Worm (Caenorhabditis elegans) whole organism, L2 larva: ENCODE results near the gene pgp-8.

Experiments
- C34F6.9 ChIP-seq: fragments of 150-350 bp; optimal IDR thresholded peaks from 2 replicates; lab custom pipeline; 2014; ENCODE audit warnings: missing biosample characterization, missing genetic modification characterization
- F13H6.1 ChIP-seq: sonication (generic microtip); optimal IDR thresholded peaks from 2 replicates; lab custom pipeline; 2016; ENCODE audit warnings: missing genetic modification characterization, missing compliant biosample characterization
- R02D3.7 ChIP-seq: fragments of 150-350 bp; optimal IDR thresholded peaks from 2 replicates; lab custom pipeline; 2014; ENCODE audit warnings: missing biosample characterization, missing genetic modification characterization
- Y55F3AM.14 ChIP-seq: fragments of 200-800 bp; sonication (Bioruptor generic); optimal IDR thresholded peaks from 2 replicates; lab custom pipeline; 2018; ENCODE audit warnings: mild to moderate bottlenecking, missing genetic modification characterization, missing compliant biosample characterization
- ZK546.5 ChIP-seq: sonication (generic microtip); optimal IDR thresholded peaks from 2 replicates; lab custom pipeline; 2017; ENCODE audit warnings: missing biosample characterization, missing genetic modification characterization
- alr-1 ChIP-seq: fragments of 150-350 bp; optimal IDR thresholded peaks from 2 replicates; lab custom pipeline; 2014; ENCODE audit warnings: missing biosample characterization, missing genetic modification characterization
- aly-2 ChIP-seq: fragments of 150-350 bp; optimal IDR thresholded peaks from 2 replicates; lab custom pipeline; 2014; ENCODE audit warnings: missing biosample characterization, missing genetic modification characterization
- ceh-16 ChIP-seq: fragments of 150-350 bp; optimal IDR thresholded peaks from 2 replicates; lab custom pipeline; 2014; ENCODE audit warnings: missing biosample characterization, missing genetic modification characterization
- ceh-82 ChIP-seq: fragments of 150-350 bp; optimal IDR thresholded peaks from 2 replicates; lab custom pipeline; 2014; ENCODE audit warnings: missing biosample characterization, missing genetic modification characterization
- crh-2 ChIP-seq: sonication (generic microtip); optimal IDR thresholded peaks from 2 replicates; lab custom pipeline; 2017; ENCODE audit warnings: missing biosample characterization, missing genetic modification characterization
- dmd-4 ChIP-seq: sonication (generic microtip); optimal IDR thresholded peaks from 2 replicates; lab custom pipeline; 2017; ENCODE audit warnings: missing biosample characterization, missing genetic modification characterization
- egl-27 ChIP-seq: sonication (generic microtip); optimal IDR thresholded peaks from 3 replicates; lab custom pipeline; 2017; ENCODE audit warnings: missing biosample characterization, missing genetic modification reagents, missing genetic modification characterization
- elt-3 ChIP-seq: sonication (generic microtip); optimal IDR thresholded peaks from 2 replicates; lab custom pipeline; 2017; ENCODE audit warnings: missing biosample characterization, missing genetic modification characterization
- fos-1 ChIP-seq: fragments of 150-350 bp; optimal IDR thresholded peaks from 2 replicates; lab custom pipeline; 2014; ENCODE audit warnings: missing biosample characterization, missing genetic modification characterization
- lin-11 ChIP-seq: fragments of 150-350 bp; sonication (generic microtip); optimal IDR thresholded peaks from 2 replicates; lab custom pipeline; 2014; ENCODE audit warnings: missing biosample characterization, missing genetic modification characterization, inconsistent platforms, mixed read lengths
- lin-13 ChIP-seq: fragments of 150-350 bp; optimal IDR thresholded peaks from 2 replicates; lab custom pipeline; 2014; ENCODE audit warnings: missing biosample characterization, missing genetic modification reagents, missing genetic modification characterization
- lin-39 ChIP-seq: fragments of 150-350 bp; optimal IDR thresholded peaks from 2 replicates; lab custom pipeline; 2014; ENCODE audit warnings: missing biosample characterization, missing genetic modification reagents, missing genetic modification characterization
- lsy-2 ChIP-seq, 2 experiments: fragments of 150-350 bp in 1 of 2; sonication (generic microtip) in 1 of 2; optimal IDR thresholded peaks; 2 replicates each; lab custom pipeline; 2014 to 2017; ENCODE audit warnings: missing biosample characterization in 2 of 2, missing genetic modification characterization in 2 of 2
- mab-5 ChIP-seq: fragments of 150-350 bp; optimal IDR thresholded peaks from 2 replicates; lab custom pipeline; 2014; ENCODE audit warnings: missing biosample characterization, missing genetic modification characterization
- mbf-1 ChIP-seq: sonication (generic microtip); optimal IDR thresholded peaks from 2 replicates; lab custom pipeline; 2017; ENCODE audit warnings: missing biosample characterization, missing genetic modification characterization
- mdl-1 ChIP-seq, 2 experiments: fragments of 150-350 bp in 1 of 2; sonication (generic microtip) in 1 of 2; optimal IDR thresholded peaks; 2 replicates each; lab custom pipeline; 2017; ENCODE audit warnings: missing biosample characterization in 2 of 2, missing genetic modification characterization in 2 of 2
- nhr-10 ChIP-seq: sonication (generic microtip); optimal IDR thresholded peaks from 2 replicates; lab custom pipeline; 2017; ENCODE audit warnings: missing biosample characterization, missing genetic modification characterization
- nhr-11 ChIP-seq: fragments of 150-350 bp; optimal IDR thresholded peaks from 2 replicates; lab custom pipeline; 2014; ENCODE audit warnings: missing biosample characterization, missing genetic modification characterization
- nhr-12 ChIP-seq: fragments of 150-350 bp; optimal IDR thresholded peaks from 2 replicates; lab custom pipeline; 2014; ENCODE audit warnings: missing biosample characterization, missing genetic modification characterization
- nhr-129 ChIP-seq: fragments of 150-350 bp; optimal IDR thresholded peaks from 2 replicates; lab custom pipeline; 2014; ENCODE audit warnings: missing biosample characterization, missing genetic modification characterization
- nhr-21 ChIP-seq: fragments of 150-350 bp; optimal IDR thresholded peaks from 2 replicates; lab custom pipeline; 2014; ENCODE audit warnings: missing biosample characterization, missing genetic modification characterization
- nhr-237 ChIP-seq: fragments of 150-350 bp; optimal IDR thresholded peaks from 2 replicates; lab custom pipeline; 2014; ENCODE audit warnings: missing biosample characterization, missing genetic modification characterization
- nhr-25 ChIP-seq: fragments of 150-350 bp; sonication (generic microtip); optimal IDR thresholded peaks from 3 replicates; lab custom pipeline; 2014; ENCODE audit warnings: missing biosample characterization, missing genetic modification characterization
- nhr-6 ChIP-seq: fragments of 150-350 bp; optimal IDR thresholded peaks from 2 replicates; lab custom pipeline; 2014; ENCODE audit warnings: missing biosample characterization, missing genetic modification characterization
- nhr-77 ChIP-seq: fragments of 150-350 bp; optimal IDR thresholded peaks from 2 replicates; lab custom pipeline; 2014; ENCODE audit warnings: missing biosample characterization, missing genetic modification characterization
- peb-1 ChIP-seq: fragments of 150-350 bp; optimal IDR thresholded peaks from 2 replicates; lab custom pipeline; 2014; ENCODE audit warnings: missing biosample characterization, missing genetic modification characterization
- sem-4 ChIP-seq: fragments of 150-350 bp; optimal IDR thresholded peaks from 2 replicates; lab custom pipeline; 2014; ENCODE audit warnings: missing biosample characterization, missing genetic modification reagents, missing genetic modification characterization
- skn-1 ChIP-seq: sonication (generic microtip); optimal IDR thresholded peaks from 2 replicates; lab custom pipeline; 2017; ENCODE audit warnings: missing biosample characterization, missing genetic modification characterization
- sma-3 ChIP-seq: sonication (generic microtip); optimal IDR thresholded peaks from 2 replicates; lab custom pipeline; 2016; ENCODE audit warnings: missing genetic modification reagents, missing genetic modification characterization, missing compliant biosample characterization
- sma-9 ChIP-seq, 2 experiments: fragments of 150-350 bp in 1 of 2; sonication (generic microtip) in 1 of 2; optimal IDR thresholded peaks; 2 replicates each; lab custom pipeline; 2014 to 2016; ENCODE audit warnings: missing genetic modification characterization in 2 of 2, mild to moderate bottlenecking in 1 of 2, missing biosample characterization in 1 of 2, missing compliant biosample characterization in 1 of 2, missing genetic modification reagents in 1 of 2, moderate library complexity in 1 of 2
- snpc-4 ChIP-seq: fragments of 150-350 bp; optimal IDR thresholded peaks from 2 replicates; lab custom pipeline; 2014; ENCODE audit warnings: missing biosample characterization, missing genetic modification characterization
- unc-39 ChIP-seq: fragments of 150-350 bp; optimal IDR thresholded peaks from 2 replicates; lab custom pipeline; 2014; ENCODE audit warnings: missing biosample characterization, missing genetic modification characterization
- unc-55 ChIP-seq: fragments of 150-350 bp; sonication (generic microtip); optimal IDR thresholded peaks from 3 replicates; lab custom pipeline; 2014; ENCODE audit warnings: missing biosample characterization, missing genetic modification reagents, missing genetic modification characterization
- unc-62 ChIP-seq: fragments of 150-350 bp; optimal IDR thresholded peaks from 2 replicates; lab custom pipeline; 2014; ENCODE audit warnings: missing biosample characterization, missing genetic modification reagents, missing genetic modification characterization
- ztf-1 ChIP-seq: fragments of 200-800 bp; sonication (Bioruptor generic); conservative IDR thresholded peaks from 2 replicates; pipeline ENCODE4 v1.3.6; 2022; ENCODE audit warnings: missing genetic modification characterization, missing compliant biosample characterization
- ztf-11 ChIP-seq: sonication (generic microtip); optimal IDR thresholded peaks from 2 replicates; lab custom pipeline; 2017; ENCODE audit warnings: missing biosample characterization, missing genetic modification characterization
- ztf-4 ChIP-seq: fragments of 150-350 bp; optimal IDR thresholded peaks from 2 replicates; lab custom pipeline; 2014; ENCODE audit warnings: missing biosample characterization, missing genetic modification characterization

pgp-8 gene

DNA sequence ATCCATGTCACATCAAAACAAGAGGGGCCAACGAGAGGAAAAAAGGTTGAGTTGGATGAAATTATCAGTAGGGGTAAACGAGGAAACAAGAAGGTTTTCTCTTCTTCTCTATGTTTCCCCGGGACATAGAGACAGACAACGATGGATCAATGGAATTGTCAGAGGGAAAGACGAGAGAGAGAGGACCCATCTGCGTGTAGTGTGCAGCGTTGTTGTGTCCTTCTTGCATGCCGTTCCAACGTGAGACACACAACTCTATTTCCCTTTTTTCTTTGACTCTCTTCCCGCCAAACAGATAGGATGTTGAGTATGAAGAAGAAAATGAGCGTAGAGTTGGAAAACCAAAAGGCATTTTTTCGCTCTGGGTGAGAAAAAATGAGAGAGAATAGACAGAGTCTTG is 36.7 kb upstream of the pgp-8 start (continued):
- TF ChIP-seq Y55F3AM.14 (no peak), skn-1 (tag; lab: Kevin White, UChicago) (no peak), nhr-21 (tag; lab: Kevin White, UChicago) (peak; percentile 66), nhr-10 (no peak), nhr-25 (tag; lab: Kevin White, UChicago) (peak; percentile 9), ceh-82 (tag; lab: Kevin White, UChicago) (no peak), crh-2 (peak; percentile 44), mbf-1 (tag; lab: Kevin White, UChicago) (no peak)

DNA sequence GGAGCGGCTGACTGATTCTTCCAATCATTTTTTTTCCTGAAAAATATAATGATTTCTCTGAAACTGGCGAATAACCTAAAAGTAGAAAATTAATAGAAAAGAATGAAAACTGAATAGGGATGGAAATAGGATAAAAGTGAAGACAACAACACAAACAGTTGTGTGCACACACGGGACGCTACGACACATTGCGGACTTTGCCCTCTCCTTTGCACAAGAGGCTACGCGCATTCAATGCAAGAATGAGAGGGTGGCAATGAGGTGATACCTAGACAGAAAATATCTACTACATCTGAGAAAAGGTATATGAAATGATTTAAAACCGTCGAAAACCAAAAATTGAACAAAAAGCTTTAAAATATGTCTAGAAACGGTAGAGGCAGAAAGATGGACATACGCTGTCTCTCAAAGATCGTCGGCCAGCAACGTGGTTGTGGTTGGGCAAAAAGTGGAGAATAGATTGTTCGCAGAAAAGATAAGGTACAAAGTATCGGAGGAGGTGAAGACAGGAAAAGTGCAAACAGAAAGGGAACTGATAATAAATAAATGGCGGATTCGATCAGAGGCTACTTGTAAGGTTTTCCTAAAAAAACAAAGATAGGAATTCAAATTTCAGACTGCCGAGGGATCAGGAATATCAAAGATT is 36.0 kb upstream of the pgp-8 start, which contains the start of gene suca-1:
TSS of gene suca-1 (minus strand) at position 36 of the 646 bp plus-strand sequence.
- peak; percentile 19 for TF ChIP-seq sma-3 (GFP tag; lab: Kevin White, UChicago)
- peak; percentile 45 for TF ChIP-seq sma-9 (GFP tag; optimal IDR thresholded peaks at IDR 0.05; lab: Kevin White, UChicago)
- no peak for TF ChIP-seq sma-9 (tag; optimal IDR thresholded peaks at IDR 0.05; lab: Kevin White, UChicago)
- no peak for TF ChIP-seq nhr-237 (tag; lab: Kevin White, UChicago)
- TF ChIP-seq nhr-6, result no peak
- no peak for TF ChIP-seq alr-1
- TF ChIP-seq C34F6.9 (tag; lab: Kevin White, UChicago), result peak; percentile 35
- peak; percentile 38 for TF ChIP-seq nhr-25 (tag; lab: Kevin White, UChicago)
- TF ChIP-seq sem-4 (tag; lab: Kevin White, UChicago), result peak; percentile 3
- TF ChIP-seq dmd-4, result no peak
- TF ChIP-seq lin-11 (tag; lab: Kevin White, UChicago), result peak; percentile 37
- no peak for TF ChIP-seq crh-2
- TF ChIP-seq ztf-1, result no peak
- TF ChIP-seq fos-1, result peak; percentile 53
- no peak for TF ChIP-seq R02D3.7 (tag; lab: Kevin White, UChicago)
- no peak for TF ChIP-seq mbf-1 (tag; lab: Kevin White, UChicago)
- peak; percentile 45 for TF ChIP-seq F13H6.1
- peak; percentile 4 for TF ChIP-seq lin-13
- no peak for TF ChIP-seq peb-1
- peak in 1 of 2 experiments; percentile 47 for TF ChIP-seq lsy-2 (tag; optimal IDR thresholded peaks at IDR 0.05; lab: Kevin White, UChicago)
- peak; percentile 72 for TF ChIP-seq nhr-129
- no peak for TF ChIP-seq ZK546.5 (tag; lab: Kevin White, UChicago)

DNA sequence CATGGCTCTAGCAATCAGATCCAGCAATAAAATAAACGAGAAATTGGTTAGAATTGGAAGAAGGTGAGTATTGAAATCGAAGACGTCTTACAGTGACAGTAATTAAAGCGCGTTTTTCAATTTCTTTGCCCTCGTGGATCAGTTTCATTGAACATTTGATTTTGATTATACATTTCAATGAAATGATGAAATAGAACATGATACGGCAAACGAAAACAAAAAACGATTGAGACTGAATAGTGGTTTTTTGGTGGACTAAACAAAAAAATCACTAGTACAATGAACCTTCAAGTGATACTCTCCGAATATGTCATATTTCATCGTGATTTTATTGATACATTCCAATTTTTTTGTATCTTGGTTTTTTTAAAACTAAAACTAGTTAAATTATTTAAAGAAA is 32.3 kb upstream of the pgp-8 start, which contains the start of gene haly-1:
TSS of gene haly-1 (minus strand) at position 101 of the 400 bp plus-strand sequence.
- TF ChIP-seq ztf-4 (tag; lab: Kevin White, UChicago), result no peak
- no peak for TF ChIP-seq lin-39 (tag; lab: Kevin White, UChicago)

DNA sequence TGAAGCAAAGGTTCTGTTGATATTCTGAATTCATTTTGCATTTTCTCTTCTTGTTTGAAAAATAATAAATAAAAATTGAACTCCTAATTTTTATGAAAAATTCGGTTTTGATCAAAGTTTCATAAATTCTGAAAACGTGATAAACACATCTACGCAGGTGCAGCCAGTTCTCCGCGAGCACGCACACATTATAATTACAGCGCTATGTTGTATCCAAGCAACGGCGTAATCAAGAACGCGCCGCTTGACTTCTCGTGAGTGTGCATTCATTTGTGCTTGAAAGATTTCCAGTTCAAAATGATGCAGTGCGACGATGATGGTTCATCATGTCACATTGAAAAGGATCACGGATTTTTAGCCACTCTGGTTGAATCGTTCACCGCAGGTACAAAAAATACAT is 27.7 kb upstream of the pgp-8 start, which contains the start of gene F47B10.3:
TSS of gene F47B10.3 (plus strand) at position 301 of the 400 bp plus-strand sequence.
- TF ChIP-seq skn-1 (tag; lab: Kevin White, UChicago) (no peak), elt-3 (no peak), unc-39 (tag; lab: Kevin White, UChicago) (no peak), ceh-82 (tag; lab: Kevin White, UChicago) (no peak), nhr-10 (no peak), mdl-1 (tag; optimal IDR thresholded peaks at IDR 0.05; lab: Kevin White, UChicago) (no peak), R02D3.7 (tag; lab: Kevin White, UChicago) (no peak), nhr-12 (tag; lab: Kevin White, UChicago) (no peak), peb-1 (no peak), nhr-237 (tag; lab: Kevin White, UChicago) (no peak), mab-5 (no peak), ZK546.5 (tag; lab: Kevin White, UChicago) (no peak), sma-3 (GFP tag; lab: Kevin White, UChicago) (no peak), ztf-4 (tag; lab: Kevin White, UChicago) (no peak), nhr-6 (no peak), lin-39 (tag; lab: Kevin White, UChicago) (no peak), sem-4 (tag; lab: Kevin White, UChicago) (no peak)

DNA sequence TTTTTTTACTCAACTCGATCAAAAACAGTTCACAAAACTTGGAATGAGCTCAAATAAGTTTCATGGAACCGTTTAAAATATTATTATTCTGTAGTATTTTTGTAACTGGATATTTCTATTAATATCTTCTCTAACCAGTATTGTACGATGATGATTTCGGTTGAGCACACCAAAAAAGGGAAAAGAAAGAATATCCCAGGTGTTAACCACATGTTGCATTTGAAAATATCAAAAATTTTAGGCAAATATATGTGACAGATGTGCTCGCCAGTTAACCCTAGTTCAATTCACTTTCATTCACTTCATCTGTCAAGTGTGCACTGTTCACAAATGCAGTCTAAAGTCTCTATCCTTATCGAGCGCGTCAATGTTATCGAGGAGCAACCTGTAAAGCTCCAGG is 26.7 kb upstream of the pgp-8 start, which contains the start of gene F47B10.4:
TSS of gene F47B10.4 (plus strand) at position 301 of the 400 bp plus-strand sequence.
- no peak for TF ChIP-seq aly-2 (tag; lab: Kevin White, UChicago)
- no peak for TF ChIP-seq ztf-11 (tag; lab: Kevin White, UChicago)
- no peak for TF ChIP-seq nhr-10
- TF ChIP-seq R02D3.7 (tag; lab: Kevin White, UChicago), result no peak
- TF ChIP-seq nhr-11, result no peak
- no peak for TF ChIP-seq C34F6.9 (tag; lab: Kevin White, UChicago)
- no peak for TF ChIP-seq snpc-4 (tag; lab: Kevin White, UChicago)
- TF ChIP-seq nhr-25 (tag; lab: Kevin White, UChicago), result no peak
- no peak for TF ChIP-seq ceh-16 (tag; lab: Kevin White, UChicago)
- TF ChIP-seq fos-1, result no peak
- no peak for TF ChIP-seq nhr-129
- TF ChIP-seq unc-62 (GFP tag; lab: Kevin White, UChicago), result no peak
- no peak for TF ChIP-seq egl-27 (tag; lab: Kevin White, UChicago)
- TF ChIP-seq unc-55 (GFP tag; lab: Kevin White, UChicago), result no peak
- no peak for TF ChIP-seq dmd-4
- no peak for TF ChIP-seq elt-3
- no peak for TF ChIP-seq lin-39 (tag; lab: Kevin White, UChicago)
- TF ChIP-seq nhr-77, result no peak
- TF ChIP-seq, all 48 proteins: peak for 0
